Worm (Caenorhabditis elegans) whole organism, L4 larva: Measurements from ENCODE around the gene R07E5.17.

Experiments
- F10B5.3 ChIP-seq: sonication (generic microtip); optimal IDR thresholded peaks from 2 replicates; lab custom pipeline; 2016; ENCODE audit warnings: mild to moderate bottlenecking, missing genetic modification characterization, missing compliant biosample characterization
- F44E2.7 ChIP-seq: fragments of 200-800 bp; sonication (Bioruptor generic); IDR thresholded peaks from 2 replicates; pipeline ENCODE4 v2.1.2; 2022; ENCODE audit warnings: missing genetic modification characterization, missing compliant biosample characterization
- F49E8.2 ChIP-seq: sonication (generic microtip); optimal IDR thresholded peaks from 2 replicates; lab custom pipeline; 2016; ENCODE audit warnings: missing compliant biosample characterization, mild to moderate bottlenecking, missing genetic modification characterization, borderline replicate concordance
- Y105C5A.15 ChIP-seq: fragments of 200-800 bp; sonication (Bioruptor generic); IDR thresholded peaks from 2 replicates; pipeline ENCODE4 v1.3.6; 2022; ENCODE audit warnings: missing genetic modification characterization, missing compliant biosample characterization
- Y48G9A.11 ChIP-seq: fragments of 200-800 bp; sonication (Bioruptor generic); IDR thresholded peaks from 2 replicates; pipeline ENCODE4 v1.3.6; 2022; ENCODE audit warnings: missing genetic modification reagents, missing genetic modification characterization, missing compliant biosample characterization
- Y5F2A.4 ChIP-seq: fragments of 200-800 bp; sonication (Bioruptor generic); optimal IDR thresholded peaks from 2 replicates; lab custom pipeline; 2018; ENCODE audit warnings: mild to moderate bottlenecking, missing genetic modification characterization, missing compliant biosample characterization
- ZK546.5 ChIP-seq, 2 experiments: sonication (generic microtip); optimal IDR thresholded peaks; 2 replicates each; lab custom pipeline; 2017; ENCODE audit warnings: missing biosample characterization in 2 of 2, missing genetic modification characterization in 2 of 2
- attf-4 ChIP-seq: sonication (generic microtip); optimal IDR thresholded peaks from 3 replicates; lab custom pipeline; 2017; ENCODE audit warnings: missing biosample characterization, missing genetic modification characterization
- ceh-20 ChIP-seq: fragments of 200-800 bp; sonication (Bioruptor generic); IDR thresholded peaks from 2 replicates; pipeline ENCODE4 v1.3.6; 2022; ENCODE audit warnings: missing genetic modification reagents, missing genetic modification characterization, missing compliant biosample characterization
- ceh-44 ChIP-seq: fragments of 200-800 bp; sonication (Bioruptor generic); IDR thresholded peaks from 2 replicates; pipeline ENCODE4 v1.3.6; 2022; ENCODE audit warnings: missing genetic modification reagents, missing genetic modification characterization, missing compliant biosample characterization
- ceh-82 ChIP-seq: sonication (generic microtip); optimal IDR thresholded peaks from 2 replicates; lab custom pipeline; 2017; ENCODE audit warnings: missing biosample characterization, missing genetic modification characterization
- daf-16 ChIP-seq, 3 experiments: sonication (generic microtip); optimal IDR thresholded peaks; 2 replicates each; lab custom pipeline; 2016 to 2017; ENCODE audit warnings: missing genetic modification characterization in 3 of 3, missing genetic modification reagents in 3 of 3, mild to moderate bottlenecking in 2 of 3, missing compliant biosample characterization in 2 of 3, missing biosample characterization in 1 of 3, moderate library complexity in 1 of 3
- daf-19 ChIP-seq: fragments of 200-800 bp; sonication (Bioruptor generic); conservative IDR thresholded peaks from 2 replicates; pipeline ENCODE4 v1.3.6; 2022; ENCODE audit warnings: missing genetic modification characterization, missing compliant biosample characterization
- dmd-6 ChIP-seq: fragments of 200-800 bp; sonication (Bioruptor generic); IDR thresholded peaks from 2 replicates; pipeline ENCODE4 v1.3.6; 2022; ENCODE audit warnings: missing genetic modification reagents, missing genetic modification characterization, missing compliant biosample characterization
- duxl-1 ChIP-seq: sonication (generic microtip); optimal IDR thresholded peaks from 2 replicates; lab custom pipeline; 2016; ENCODE audit warnings: mild to moderate bottlenecking, missing genetic modification characterization, moderate library complexity, missing compliant biosample characterization; ENCODE audit not compliant: poor library complexity
- egl-43 ChIP-seq: fragments of 200-800 bp; sonication (Bioruptor generic); IDR thresholded peaks from 2 replicates; pipeline ENCODE4 v1.3.6; 2022; ENCODE audit warnings: missing genetic modification reagents, missing genetic modification characterization, missing compliant biosample characterization
- hmg-1.1 ChIP-seq: fragments of 200-800 bp; sonication (Bioruptor generic); IDR thresholded peaks from 2 replicates; pipeline ENCODE4 v1.3.6; 2022; ENCODE audit warnings: missing genetic modification reagents, missing genetic modification characterization, missing compliant biosample characterization
- lin-1 ChIP-seq: fragments of 200-800 bp; sonication (Bioruptor generic); IDR thresholded peaks from 2 replicates; pipeline ENCODE4 v1.3.6; 2022; ENCODE audit warnings: missing genetic modification reagents, missing genetic modification characterization, missing compliant biosample characterization
- lir-3 ChIP-seq: sonication (generic microtip); optimal IDR thresholded peaks from 2 replicates; lab custom pipeline; 2016; ENCODE audit warnings: mild to moderate bottlenecking, missing genetic modification characterization, missing compliant biosample characterization
- lsy-2 ChIP-seq, 2 experiments: fragments of 150-350 bp in 1 of 2; sonication (generic microtip) in 1 of 2; optimal IDR thresholded peaks; 2 replicates each; lab custom pipeline; 2014 to 2017; ENCODE audit warnings: missing biosample characterization in 2 of 2, missing genetic modification characterization in 2 of 2
- madf-5 ChIP-seq, 2 experiments: fragments of 200-800 bp; sonication (Bioruptor generic); IDR thresholded peaks; 2 replicates each; pipeline ENCODE4 v1.3.6; 2022; ENCODE audit warnings: missing compliant biosample characterization in 2 of 2, missing genetic modification characterization in 2 of 2
- mxl-2 ChIP-seq: fragments of 200-800 bp; sonication (Bioruptor generic); conservative IDR thresholded peaks from 2 replicates; pipeline ENCODE4 v1.3.6; 2022; ENCODE audit warnings: missing genetic modification reagents, missing genetic modification characterization, missing compliant biosample characterization
- mxl-3 ChIP-seq: fragments of 200-800 bp; sonication (Bioruptor generic); optimal IDR thresholded peaks from 2 replicates; lab custom pipeline; 2018; ENCODE audit warnings: mild to moderate bottlenecking, missing genetic modification characterization, missing compliant biosample characterization
- nhr-102 ChIP-seq: sonication (generic microtip); optimal IDR thresholded peaks from 2 replicates; lab custom pipeline; 2016; ENCODE audit warnings: mild to moderate bottlenecking, missing genetic modification characterization, moderate library complexity, missing compliant biosample characterization
- nhr-41 ChIP-seq: fragments of 200-800 bp; sonication (Bioruptor generic); IDR thresholded peaks from 2 replicates; pipeline ENCODE4 v1.3.6; 2022; ENCODE audit warnings: missing genetic modification reagents, missing genetic modification characterization, missing compliant biosample characterization
- nhr-42 ChIP-seq: fragments of 200-800 bp; sonication (Bioruptor generic); IDR thresholded peaks from 2 replicates; pipeline ENCODE4 v1.3.6; 2022; ENCODE audit warnings: missing genetic modification characterization, missing compliant biosample characterization
- nhr-48 ChIP-seq: sonication (generic microtip); optimal IDR thresholded peaks from 2 replicates; lab custom pipeline; 2016; ENCODE audit warnings: mild to moderate bottlenecking, missing genetic modification characterization, missing compliant biosample characterization
- pqm-1 ChIP-seq: sonication (generic microtip); optimal IDR thresholded peaks from 2 replicates; lab custom pipeline; 2017; ENCODE audit warnings: missing biosample characterization, missing genetic modification characterization
- snpc-1.2 ChIP-seq: fragments of 200-800 bp; sonication (Bioruptor generic); IDR thresholded peaks from 2 replicates; pipeline ENCODE4 v1.3.6; 2022; ENCODE audit warnings: missing genetic modification reagents, missing genetic modification characterization, missing compliant biosample characterization
- spr-3 ChIP-seq: fragments of 200-800 bp; sonication (Bioruptor generic); optimal IDR thresholded peaks from 2 replicates; lab custom pipeline; 2018; ENCODE audit warnings: mild to moderate bottlenecking, missing genetic modification characterization, missing compliant biosample characterization
- tag-97 ChIP-seq: fragments of 200-800 bp; sonication (Bioruptor generic); IDR thresholded peaks from 2 replicates; pipeline ENCODE4 v1.3.6; 2022; ENCODE audit warnings: missing genetic modification characterization, missing compliant biosample characterization
- tra-1 ChIP-seq: fragments of 200-800 bp; sonication (Bioruptor generic); IDR thresholded peaks from 2 replicates; pipeline ENCODE4 v1.3.6; 2022; ENCODE audit warnings: missing genetic modification reagents, missing genetic modification characterization, missing compliant biosample characterization
- unc-62 ChIP-seq, 3 experiments: fragments of 150-350 bp in 1 of 3; sonication (generic microtip); optimal IDR thresholded peaks in 2 of 3; peaks in 1 of 3; 1 replicate in 1 of 3; 2 replicates in 2 of 3; lab custom pipeline; 2014 to 2017; ENCODE audit warnings: missing biosample characterization in 3 of 3, missing genetic modification characterization in 3 of 3, missing genetic modification reagents in 3 of 3, missing genotype in 1 of 3

Gene R07E5.17

DNA sequence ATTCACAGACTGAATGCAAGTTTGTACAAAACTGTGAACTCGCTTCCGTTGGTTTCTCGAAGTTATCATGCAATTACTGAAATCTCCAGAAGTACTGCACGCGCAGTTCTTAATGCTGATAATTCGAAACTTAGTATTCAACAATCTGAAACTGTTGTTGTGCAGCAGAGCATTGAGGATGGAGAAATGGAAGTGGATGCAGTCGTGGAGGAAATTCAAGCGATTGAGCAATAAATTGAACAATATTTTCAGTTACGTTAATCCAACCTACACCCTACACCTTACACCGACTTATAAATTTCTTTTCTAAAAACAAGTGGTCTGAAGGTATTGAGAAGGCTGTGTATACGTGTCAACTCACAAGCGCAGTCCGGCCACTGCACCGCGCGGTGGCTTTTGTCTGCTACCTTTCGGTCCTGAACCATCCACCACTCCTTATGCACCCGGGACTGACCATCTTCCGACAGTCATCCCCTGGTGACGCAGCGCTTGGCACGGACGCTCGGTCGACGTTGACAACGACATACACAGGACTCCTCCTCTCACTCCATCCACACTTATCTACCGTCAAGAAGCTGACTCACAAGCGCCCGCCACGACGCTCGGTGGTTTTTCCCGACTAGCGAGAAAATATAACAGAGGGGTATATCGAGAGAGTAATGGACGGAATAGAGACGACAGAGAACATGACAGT, 25.5 kb downstream of the R07E5.17 start (continued):
- TF ChIP-seq lsy-2 (tag; optimal IDR thresholded peaks at IDR 0.05; lab: Kevin White, UChicago), result peak in 1 of 2 experiments; percentile 64
- TF ChIP-seq hmg-1.1 (GFP tag; lab: Robert Waterston, UW), result peak; percentile 88
- 0 out of 2 replicates have a peak, but pooled peaks have one; percentile 57 for TF ChIP-seq daf-19 (GFP tag; lab: Robert Waterston, UW)
- TF ChIP-seq Y105C5A.15, result 0 out of 2 replicates have a peak, but pooled peaks have one; percentile 12
- TF ChIP-seq nhr-102 (tag; lab: Kevin White, UChicago), result peak; percentile 61
- TF ChIP-seq lir-3 (tag; lab: Kevin White, UChicago), result peak; percentile 75
- peak; percentile 37; the same call in 1 of the 2 replicates for TF ChIP-seq ceh-44 (GFP tag; lab: Robert Waterston, UW)
- peak; percentile 70 for TF ChIP-seq pqm-1 (tag; lab: Kevin White, UChicago)
- peak; percentile 73 for TF ChIP-seq ceh-20 (GFP tag; lab: Robert Waterston, UW)
- TF ChIP-seq Y48G9A.11, result 0 out of 2 replicates have a peak, but pooled peaks have one; percentile 7
- TF ChIP-seq madf-5 (GFP tag; IDR thresholded peaks at IDR 0.05; lab: Robert Waterston, UW), result peak; percentile 46 to 62; a peak in 1 of 4 replicates
- 0 out of 2 replicates have a peak, but pooled peaks have one; percentile 56 for TF ChIP-seq mxl-2 (GFP tag; lab: Robert Waterston, UW)
- TF ChIP-seq Y5F2A.4 (GFP tag; lab: Kevin White, UChicago), result peak; percentile 19
- TF ChIP-seq nhr-41 (GFP tag; lab: Robert Waterston, UW), result peak; percentile 78
- peak; percentile 2 for TF ChIP-seq F49E8.2
- peak; percentile 63 for TF ChIP-seq lin-1 (GFP tag; lab: Robert Waterston, UW)
- TF ChIP-seq nhr-48 (tag; lab: Kevin White, UChicago), result peak; percentile 77
- peak in 1 of 2 experiments; percentile 48 for TF ChIP-seq daf-16 (GFP tag; optimal IDR thresholded peaks at IDR 0.05; lab: Kevin White, UChicago)
- TF ChIP-seq daf-16 (tag; optimal IDR thresholded peaks at IDR 0.05; lab: Kevin White, UChicago), result peak; percentile 40
- TF ChIP-seq snpc-1.2, result peak; percentile 30; the same call in 1 of the 2 replicates
- peak; percentile 68; the same call in 1 of the 2 replicates for TF ChIP-seq F44E2.7 (GFP tag; lab: Robert Waterston, UW)
- TF ChIP-seq, all 104 proteins: peak for 65; not testable (repeated sequence) for 39

DNA sequence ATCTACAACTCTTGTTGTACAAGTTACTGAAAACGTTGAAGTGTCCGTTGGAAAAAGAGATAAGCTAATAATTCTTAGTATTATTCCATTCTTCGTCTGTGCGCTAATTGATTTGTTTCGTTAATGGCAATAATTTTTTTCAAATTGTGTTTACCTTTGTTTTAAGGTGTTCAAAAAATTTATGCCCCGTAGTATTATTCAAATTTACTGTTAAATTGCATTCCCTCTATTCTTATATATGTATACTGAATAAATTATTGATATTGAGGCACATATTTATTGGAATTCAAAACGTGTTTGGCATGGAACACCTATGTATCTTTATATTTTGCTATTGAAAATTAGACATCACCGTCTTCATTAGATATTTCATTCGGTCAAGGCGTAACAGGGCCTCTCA, 29.4 kb downstream of the R07E5.17 start, which contains the start of gene pals-26:
pals-26 (plus strand) TSS at position 301 of the 400 bp plus-strand sequence.
- TF ChIP-seq tag-97 (GFP tag; lab: Robert Waterston, UW), result no peak
- no peak for TF ChIP-seq mxl-3 (GFP tag; lab: Kevin White, UChicago)
- no peak for TF ChIP-seq daf-16 (GFP tag; optimal IDR thresholded peaks at IDR 0.05; lab: Kevin White, UChicago)
- no peak for TF ChIP-seq daf-16 (tag; optimal IDR thresholded peaks at IDR 0.05; lab: Kevin White, UChicago)
- no peak for TF ChIP-seq F49E8.2
- TF ChIP-seq duxl-1 (tag; lab: Kevin White, UChicago), result no peak

DNA sequence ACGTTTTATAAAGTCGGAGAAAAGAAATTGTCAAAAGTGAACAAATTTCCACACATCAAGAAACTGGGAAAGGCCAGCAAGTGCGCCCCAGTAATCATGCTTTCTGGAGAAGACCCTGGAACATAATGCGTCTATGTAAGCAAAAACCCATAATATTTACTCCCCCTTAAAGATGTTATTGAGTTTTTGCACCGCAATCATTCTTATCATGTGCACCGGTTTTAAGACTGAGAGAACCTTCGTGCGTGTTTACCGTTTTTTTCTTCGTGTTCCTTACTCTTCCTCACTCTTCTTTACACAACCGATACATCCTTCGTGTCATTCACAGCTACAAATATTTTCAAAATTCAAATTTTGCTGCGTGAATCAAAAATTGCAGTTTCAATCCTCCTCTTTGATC, 31.3 kb downstream of the R07E5.17 start:
- TF ChIP-seq hmg-1.1 (GFP tag; lab: Robert Waterston, UW), result no peak
- no peak for TF ChIP-seq nhr-102 (tag; lab: Kevin White, UChicago)
- no peak for TF ChIP-seq spr-3 (GFP tag; lab: Kevin White, UChicago)
- no peak for TF ChIP-seq daf-16 (GFP tag; optimal IDR thresholded peaks at IDR 0.05; lab: Kevin White, UChicago)
- peak; percentile 97 for TF ChIP-seq daf-16 (tag; optimal IDR thresholded peaks at IDR 0.05; lab: Kevin White, UChicago)
- TF ChIP-seq F10B5.3 (tag; lab: Kevin White, UChicago), result no peak

- TF ChIP-seq attf-4 (tag; lab: Kevin White, UChicago) (no peak), unc-62 (GFP tag; optimal IDR thresholded peaks at IDR 0.05 in 1 of 2; lab: Kevin White, UChicago) (no peak), unc-62 (tag; optimal IDR thresholded peaks at IDR 0.05; lab: Kevin White, UChicago) (no peak), lin-1 (GFP tag; lab: Robert Waterston, UW) (no peak), egl-43 (GFP tag; lab: Robert Waterston, UW) (no peak), ceh-82 (tag; lab: Kevin White, UChicago) (no peak), ZK546.5 (tag; optimal IDR thresholded peaks at IDR 0.05; lab: Kevin White, UChicago) (no peak), dmd-6 (GFP tag; lab: Robert Waterston, UW) (no peak), nhr-42 (no peak), tra-1 (GFP tag; lab: Robert Waterston, UW) (no peak)
These were observed 33.7 kb downstream of the R07E5.17 start, which contains the start of gene ckb-3 for ce11 chrIII:4370585-4370984. Gene ckb-3 (plus strand): TSS chrIII:4370885.
